Worm (Caenorhabditis elegans): ENCODE measurements around the gene K11C4.1.

- TF ChIP-seq dpff-1 (tag; optimal IDR thresholded peaks at IDR 0.05) (no peak), unc-62 (GFP tag; optimal IDR thresholded peaks at IDR 0.05) (no peak), egl-18 (GFP tag; IDR thresholded peaks at IDR 0.05) (no peak), snpc-3.4 (tag; optimal IDR thresholded peaks at IDR 0.05) (no peak), B0336.3 (GFP tag; IDR thresholded peaks at IDR 0.05) (no peak), ama-1 (optimal IDR thresholded peaks at IDR 0.05) (no peak), ama-1 (GFP tag; optimal IDR thresholded peaks at IDR 0.05) (no peak), ceh-40 (GFP tag; IDR thresholded peaks at IDR 0.05) (no peak), C17E4.6 (GFP tag; IDR thresholded peaks at IDR 0.05) (no peak), let-526 (GFP tag; IDR thresholded peaks at IDR 0.05) (no peak), dpl-1 (GFP tag; optimal IDR thresholded peaks at IDR 0.05) (no peak)
Observed at ce11 chrV:6854711-6855110, 42.1 kb upstream of the K11C4.1 start, which contains the start of gene gpa-10.
